Worm (Caenorhabditis elegans) whole organism, L2 larva: ENCODE results near the gene zyg-9.
A peak's percentile ranks its signal among the peaks of the same experiment; 100 is the strongest.
"Not testable (repeated sequence)": the region's sequence is repeated elsewhere in the genome, so short reads cannot be mapped to it uniquely, and the experiment has no call there.

Source experiments
- F13H6.1 ChIP-seq: sonication (generic microtip); optimal IDR thresholded peaks from 2 replicates; lab custom pipeline; 2016; ENCODE audit warnings: missing genetic modification characterization, missing compliant biosample characterization
- R02D3.7 ChIP-seq: fragments of 150-350 bp; optimal IDR thresholded peaks from 2 replicates; lab custom pipeline; 2014; ENCODE audit warnings: missing biosample characterization, missing genetic modification characterization
- Y55F3AM.14 ChIP-seq: fragments of 200-800 bp; sonication (Bioruptor generic); optimal IDR thresholded peaks from 2 replicates; lab custom pipeline; 2018; ENCODE audit warnings: mild to moderate bottlenecking, missing genetic modification characterization, missing compliant biosample characterization
- aly-2 ChIP-seq: fragments of 150-350 bp; optimal IDR thresholded peaks from 2 replicates; lab custom pipeline; 2014; ENCODE audit warnings: missing biosample characterization, missing genetic modification characterization
- blmp-1 ChIP-seq: sonication (generic microtip); optimal IDR thresholded peaks from 2 replicates; lab custom pipeline; 2017; ENCODE audit warnings: missing genetic modification characterization, mild to moderate bottlenecking, missing compliant biosample characterization, antibody characterized with exemption, moderate library complexity; ENCODE audit not compliant: insufficient read depth
- ceh-16 ChIP-seq: fragments of 150-350 bp; optimal IDR thresholded peaks from 2 replicates; lab custom pipeline; 2014; ENCODE audit warnings: missing biosample characterization, missing genetic modification characterization
- ceh-82 ChIP-seq: fragments of 150-350 bp; optimal IDR thresholded peaks from 2 replicates; lab custom pipeline; 2014; ENCODE audit warnings: missing biosample characterization, missing genetic modification characterization
- crh-2 ChIP-seq: sonication (generic microtip); optimal IDR thresholded peaks from 2 replicates; lab custom pipeline; 2017; ENCODE audit warnings: missing biosample characterization, missing genetic modification characterization
- egl-27 ChIP-seq: sonication (generic microtip); optimal IDR thresholded peaks from 3 replicates; lab custom pipeline; 2017; ENCODE audit warnings: missing biosample characterization, missing genetic modification reagents, missing genetic modification characterization
- elt-1 ChIP-seq: fragments of 150-350 bp; optimal IDR thresholded peaks from 2 replicates; lab custom pipeline; 2014; ENCODE audit warnings: missing biosample characterization, missing genetic modification characterization
- fos-1 ChIP-seq: fragments of 150-350 bp; optimal IDR thresholded peaks from 2 replicates; lab custom pipeline; 2014; ENCODE audit warnings: missing biosample characterization, missing genetic modification characterization
- gmeb-1 ChIP-seq: fragments of 150-350 bp; optimal IDR thresholded peaks from 2 replicates; lab custom pipeline; 2014; ENCODE audit warnings: missing biosample characterization, missing genetic modification characterization
- lin-13 ChIP-seq: fragments of 150-350 bp; optimal IDR thresholded peaks from 2 replicates; lab custom pipeline; 2014; ENCODE audit warnings: missing biosample characterization, missing genetic modification reagents, missing genetic modification characterization
- lsy-2 ChIP-seq, 2 experiments: fragments of 150-350 bp in 1 of 2; sonication (generic microtip) in 1 of 2; optimal IDR thresholded peaks; 2 replicates each; lab custom pipeline; 2014 to 2017; ENCODE audit warnings: missing biosample characterization in 2 of 2, missing genetic modification characterization in 2 of 2
- mab-5 ChIP-seq: fragments of 150-350 bp; optimal IDR thresholded peaks from 2 replicates; lab custom pipeline; 2014; ENCODE audit warnings: missing biosample characterization, missing genetic modification characterization
- mbf-1 ChIP-seq: sonication (generic microtip); optimal IDR thresholded peaks from 2 replicates; lab custom pipeline; 2017; ENCODE audit warnings: missing biosample characterization, missing genetic modification characterization
- nhr-10 ChIP-seq: sonication (generic microtip); optimal IDR thresholded peaks from 2 replicates; lab custom pipeline; 2017; ENCODE audit warnings: missing biosample characterization, missing genetic modification characterization
- nhr-11 ChIP-seq: fragments of 150-350 bp; optimal IDR thresholded peaks from 2 replicates; lab custom pipeline; 2014; ENCODE audit warnings: missing biosample characterization, missing genetic modification characterization
- nhr-12 ChIP-seq: fragments of 150-350 bp; optimal IDR thresholded peaks from 2 replicates; lab custom pipeline; 2014; ENCODE audit warnings: missing biosample characterization, missing genetic modification characterization
- nhr-129 ChIP-seq: fragments of 150-350 bp; optimal IDR thresholded peaks from 2 replicates; lab custom pipeline; 2014; ENCODE audit warnings: missing biosample characterization, missing genetic modification characterization
- nhr-21 ChIP-seq: fragments of 150-350 bp; optimal IDR thresholded peaks from 2 replicates; lab custom pipeline; 2014; ENCODE audit warnings: missing biosample characterization, missing genetic modification characterization
- nhr-23 ChIP-seq: fragments of 150-350 bp; optimal IDR thresholded peaks from 2 replicates; lab custom pipeline; 2014; ENCODE audit warnings: missing biosample characterization, missing genetic modification reagents, missing genetic modification characterization
- nhr-25 ChIP-seq: fragments of 150-350 bp; sonication (generic microtip); optimal IDR thresholded peaks from 3 replicates; lab custom pipeline; 2014; ENCODE audit warnings: missing biosample characterization, missing genetic modification characterization
- nhr-77 ChIP-seq: fragments of 150-350 bp; optimal IDR thresholded peaks from 2 replicates; lab custom pipeline; 2014; ENCODE audit warnings: missing biosample characterization, missing genetic modification characterization
- sem-4 ChIP-seq: fragments of 150-350 bp; optimal IDR thresholded peaks from 2 replicates; lab custom pipeline; 2014; ENCODE audit warnings: missing biosample characterization, missing genetic modification reagents, missing genetic modification characterization
- skn-1 ChIP-seq: sonication (generic microtip); optimal IDR thresholded peaks from 2 replicates; lab custom pipeline; 2017; ENCODE audit warnings: missing biosample characterization, missing genetic modification characterization
- sma-9 ChIP-seq, 2 experiments: fragments of 150-350 bp in 1 of 2; sonication (generic microtip) in 1 of 2; optimal IDR thresholded peaks; 2 replicates each; lab custom pipeline; 2014 to 2016; ENCODE audit warnings: missing genetic modification characterization in 2 of 2, mild to moderate bottlenecking in 1 of 2, missing biosample characterization in 1 of 2, missing compliant biosample characterization in 1 of 2, missing genetic modification reagents in 1 of 2, moderate library complexity in 1 of 2
- unc-39 ChIP-seq: fragments of 150-350 bp; optimal IDR thresholded peaks from 2 replicates; lab custom pipeline; 2014; ENCODE audit warnings: missing biosample characterization, missing genetic modification characterization
- unc-55 ChIP-seq: fragments of 150-350 bp; sonication (generic microtip); optimal IDR thresholded peaks from 3 replicates; lab custom pipeline; 2014; ENCODE audit warnings: missing biosample characterization, missing genetic modification reagents, missing genetic modification characterization
- zag-1 ChIP-seq: fragments of 150-350 bp; optimal IDR thresholded peaks from 2 replicates; lab custom pipeline; 2014; ENCODE audit warnings: missing biosample characterization, missing genetic modification characterization
- ztf-1 ChIP-seq: fragments of 200-800 bp; sonication (Bioruptor generic); conservative IDR thresholded peaks from 2 replicates; pipeline ENCODE4 v1.3.6; 2022; ENCODE audit warnings: missing genetic modification characterization, missing compliant biosample characterization
- ztf-11 ChIP-seq: sonication (generic microtip); optimal IDR thresholded peaks from 2 replicates; lab custom pipeline; 2017; ENCODE audit warnings: missing biosample characterization, missing genetic modification characterization
- ztf-4 ChIP-seq: fragments of 150-350 bp; optimal IDR thresholded peaks from 2 replicates; lab custom pipeline; 2014; ENCODE audit warnings: missing biosample characterization, missing genetic modification characterization

Gene zyg-9

DNA sequence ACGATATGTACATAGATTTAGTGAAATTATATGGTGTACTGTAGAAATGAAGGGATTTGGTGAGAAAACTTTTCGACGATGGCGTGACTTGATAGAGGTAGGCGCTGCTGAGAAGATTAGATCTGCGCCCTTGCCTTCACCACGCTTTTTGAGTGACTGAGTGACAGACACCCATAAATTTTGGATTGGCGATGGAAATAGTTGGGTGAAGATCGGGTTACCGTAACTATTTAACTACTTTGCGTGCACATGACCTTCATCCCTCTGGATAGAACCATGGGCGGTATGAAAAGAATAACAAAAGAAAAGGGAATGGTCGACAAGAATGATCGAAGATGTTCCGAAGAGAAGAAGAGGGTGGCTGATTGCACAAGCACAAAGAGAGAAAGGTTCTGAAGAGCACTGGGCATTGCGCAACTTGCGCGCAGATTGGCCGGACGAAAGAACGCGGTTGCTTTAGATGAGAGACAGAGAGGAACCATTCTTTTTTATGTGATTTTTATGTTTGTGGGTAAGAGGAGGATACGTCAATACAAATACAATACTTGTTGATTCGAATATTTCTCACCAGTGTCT, 42.1 kb upstream of the zyg-9 start:
- TF ChIP-seq nhr-21 (tag; lab: Kevin White, UChicago): no peak
- TF ChIP-seq ztf-11 (tag; lab: Kevin White, UChicago): no peak
- TF ChIP-seq zag-1 (tag; lab: Kevin White, UChicago): no peak
- TF ChIP-seq nhr-77 (tag; lab: Kevin White, UChicago): no peak
- no peak for TF ChIP-seq nhr-129
- no peak for TF ChIP-seq sem-4 (tag; lab: Kevin White, UChicago)
- no peak for TF ChIP-seq ztf-4 (tag; lab: Kevin White, UChicago)
- TF ChIP-seq elt-1 (tag; lab: Kevin White, UChicago): peak; percentile 17
- TF ChIP-seq egl-27 (tag; lab: Kevin White, UChicago): no peak
- TF ChIP-seq ceh-16: peak; percentile 37
- no peak for TF ChIP-seq lin-13 (GFP tag; lab: Kevin White, UChicago)
- no peak for TF ChIP-seq nhr-10 (tag; lab: Kevin White, UChicago)

DNA sequence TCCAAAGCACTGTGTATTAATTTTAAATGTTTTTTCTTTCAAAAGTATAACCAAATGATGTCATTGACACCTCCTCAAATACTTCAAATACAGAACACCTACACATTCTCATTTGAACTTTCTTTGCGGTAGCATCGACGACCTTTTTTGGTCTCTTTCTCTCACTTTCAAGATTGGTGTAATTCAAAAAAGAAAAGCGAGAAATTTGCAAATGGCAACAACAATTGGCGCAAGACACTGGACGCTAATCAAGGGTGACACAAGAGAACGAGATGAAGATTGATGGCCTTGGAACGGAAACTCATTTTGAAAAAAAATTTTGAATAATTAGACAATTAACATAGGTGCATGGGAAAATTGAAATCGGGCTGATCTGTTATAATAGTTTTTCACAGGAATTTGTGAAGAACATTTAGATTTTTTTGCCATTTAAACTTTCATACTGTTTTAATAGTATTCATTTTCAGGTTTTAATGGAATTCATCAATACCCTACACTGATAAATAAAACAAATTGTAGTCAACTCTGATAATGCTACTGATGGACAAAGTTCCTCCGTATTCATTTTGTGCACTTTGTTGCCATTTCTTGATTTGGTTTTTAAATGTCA, 40.5 kb upstream of the zyg-9 start, which contains the start of gene fdgt-2:
Gene fdgt-2 (plus strand): TSS at position 560 of the 610 bp plus-strand sequence.
- TF ChIP-seq ceh-16: peak; percentile 77
- TF ChIP-seq mbf-1: no peak
- TF ChIP-seq nhr-25: peak; percentile 43

DNA sequence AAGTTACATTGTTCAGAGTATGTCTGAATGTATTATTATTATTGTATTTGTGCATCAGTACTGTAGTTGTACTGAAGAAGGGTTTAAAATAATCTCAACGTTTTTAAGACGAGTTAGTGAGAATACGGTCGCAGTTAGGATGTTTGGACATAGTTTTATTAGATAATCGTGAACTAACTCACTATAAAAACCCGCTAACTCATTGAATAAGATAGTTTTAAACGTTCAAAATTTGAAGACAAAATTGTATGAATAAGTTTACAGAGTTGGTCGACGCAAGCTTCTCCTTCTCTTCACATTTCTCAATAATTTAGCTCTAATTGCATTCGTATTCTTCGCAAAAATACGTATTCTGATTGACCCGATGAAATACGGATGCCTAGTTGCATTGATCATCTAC, 38.6 kb upstream of the zyg-9 start:
- peak; percentile 81 for TF ChIP-seq nhr-12 (tag; lab: Kevin White, UChicago)
- TF ChIP-seq gmeb-1: no peak
- no peak for TF ChIP-seq unc-55 (GFP tag; lab: Kevin White, UChicago)
- no peak for TF ChIP-seq nhr-77 (tag; lab: Kevin White, UChicago)
- TF ChIP-seq nhr-25: peak; percentile 76
- TF ChIP-seq ztf-1 (GFP tag; lab: Robert Waterston, UW): no peak
- TF ChIP-seq mab-5 (tag; lab: Kevin White, UChicago): peak; percentile 25

DNA sequence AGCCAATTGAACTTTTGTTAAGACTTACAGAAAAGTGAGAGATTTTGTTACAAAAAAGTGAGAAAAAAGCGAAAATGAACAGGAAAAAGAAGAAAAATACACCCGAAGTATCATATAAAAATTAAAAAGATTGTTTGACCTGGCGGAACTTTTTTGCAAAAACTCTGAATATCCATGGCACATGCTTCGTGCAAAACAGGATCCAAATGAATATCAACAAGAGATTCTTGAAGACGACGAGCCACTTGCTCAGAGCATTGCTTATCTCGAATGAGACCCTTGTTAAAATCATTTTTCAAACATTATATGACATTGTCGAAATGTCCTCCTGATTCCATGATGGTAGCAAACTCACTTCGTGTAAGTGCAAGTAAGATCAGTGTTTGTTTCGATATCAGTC, 37.8 kb upstream of the zyg-9 start, which contains the start of gene F14E5.8:
Gene F14E5.8 (plus strand): TSS at position 301 of the 400 bp plus-strand sequence.
- not testable (repeated sequence) for TF ChIP-seq nhr-11 (tag; lab: Kevin White, UChicago); blmp-1 (tag; lab: Kevin White, UChicago); sma-9 (GFP tag; optimal IDR thresholded peaks at IDR 0.05; lab: Kevin White, UChicago); sma-9 (tag; optimal IDR thresholded peaks at IDR 0.05; lab: Kevin White, UChicago)

DNA sequence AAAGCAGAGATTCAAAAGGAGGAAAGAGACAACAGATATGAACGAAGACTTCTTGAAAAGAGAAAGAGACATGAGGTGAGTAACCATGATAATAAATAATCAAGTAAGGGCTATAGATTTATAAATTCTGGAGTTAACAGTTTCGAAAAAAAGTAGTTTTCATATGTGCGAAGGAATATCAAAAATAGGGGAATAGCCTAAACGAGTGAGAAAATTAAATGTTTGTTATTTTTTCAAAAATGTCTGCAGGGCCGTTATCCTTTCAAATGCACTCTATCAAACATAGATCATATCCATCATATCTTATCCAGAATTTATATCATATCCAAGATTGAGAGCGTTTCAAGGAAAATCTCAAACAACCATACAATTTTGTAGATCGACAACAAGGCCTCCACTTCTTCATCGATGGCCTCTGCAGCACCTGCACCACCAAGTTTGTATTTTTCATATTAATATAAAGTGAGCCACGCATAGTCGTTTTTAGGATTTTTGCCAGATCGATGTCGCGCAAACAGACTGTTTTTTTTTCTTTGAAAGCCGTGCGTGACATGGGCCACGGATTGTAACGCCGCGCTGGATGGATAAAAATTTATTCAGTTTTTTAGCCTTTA, 36.7 kb upstream of the zyg-9 start:
- TF ChIP-seq aly-2 (tag; lab: Kevin White, UChicago): no peak
- no peak for TF ChIP-seq sma-9 (GFP tag; optimal IDR thresholded peaks at IDR 0.05; lab: Kevin White, UChicago)
- no peak for TF ChIP-seq sma-9 (tag; optimal IDR thresholded peaks at IDR 0.05; lab: Kevin White, UChicago)
- no peak for TF ChIP-seq Y55F3AM.14 (GFP tag; lab: Kevin White, UChicago)
- TF ChIP-seq nhr-25: peak; percentile 85
- peak; percentile 85 for TF ChIP-seq nhr-12 (tag; lab: Kevin White, UChicago)
- TF ChIP-seq nhr-129: no peak

DNA sequence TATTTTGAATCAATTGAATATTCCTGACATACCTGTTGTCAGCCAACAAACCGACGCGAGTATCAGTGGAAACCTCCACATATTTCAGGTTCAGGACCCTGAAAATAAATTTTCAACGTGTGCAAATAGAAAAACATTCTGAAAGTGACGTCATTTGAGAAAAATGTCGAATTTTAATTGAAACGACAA, 29.0 kb upstream of the zyg-9 start, which contains the start of gene F14E5.2:
Gene F14E5.2 (minus strand): TSS at position 101 of the 189 bp plus-strand sequence.
- no peak for TF ChIP-seq nhr-21 (tag; lab: Kevin White, UChicago)
- no peak for TF ChIP-seq unc-55 (GFP tag; lab: Kevin White, UChicago)
- TF ChIP-seq crh-2 (tag; lab: Kevin White, UChicago): no peak
- no peak for TF ChIP-seq nhr-129
- no peak for TF ChIP-seq F13H6.1 (tag; lab: Kevin White, UChicago)
- TF ChIP-seq zag-1 (tag; lab: Kevin White, UChicago): no peak
- no peak for TF ChIP-seq gmeb-1
- no peak for TF ChIP-seq skn-1 (tag; lab: Kevin White, UChicago)
- TF ChIP-seq unc-39: no peak
- no peak for TF ChIP-seq fos-1
- no peak for TF ChIP-seq sma-9 (GFP tag; optimal IDR thresholded peaks at IDR 0.05; lab: Kevin White, UChicago)
- TF ChIP-seq sma-9 (tag; optimal IDR thresholded peaks at IDR 0.05; lab: Kevin White, UChicago): no peak
- TF ChIP-seq lsy-2 (tag; optimal IDR thresholded peaks at IDR 0.05; lab: Kevin White, UChicago): no peak
- no peak for TF ChIP-seq nhr-23 (tag; lab: Kevin White, UChicago)
- TF ChIP-seq ceh-16: no peak
- TF ChIP-seq R02D3.7: no peak
- no peak for TF ChIP-seq mbf-1
- no peak for TF ChIP-seq nhr-12 (tag; lab: Kevin White, UChicago)
- TF ChIP-seq ceh-82 (tag; lab: Kevin White, UChicago): no peak
- TF ChIP-seq Y55F3AM.14 (GFP tag; lab: Kevin White, UChicago): no peak
- TF ChIP-seq, all 48 proteins: peak for 0
